Worm (Caenorhabditis elegans) whole organism, young adult: ENCODE data around the gene F20D6.11.

Source experiments
- B0336.3 ChIP-seq: fragments of 200-800 bp; sonication (Bioruptor generic); IDR thresholded peaks from 2 replicates; pipeline ENCODE4 v1.3.6; 2022; ENCODE audit warnings: missing genetic modification characterization, missing compliant biosample characterization
- T07F8.4 ChIP-seq: sonication (generic microtip); optimal IDR thresholded peaks from 2 replicates; lab custom pipeline; 2016; ENCODE audit warnings: mild to moderate bottlenecking, missing genetic modification characterization, moderate library complexity, missing compliant biosample characterization
- Y67H2A.10 ChIP-seq: fragments of 200-800 bp; sonication (Bioruptor generic); conservative IDR thresholded peaks from 2 replicates; pipeline ENCODE4 v1.3.6; 2022; ENCODE audit warnings: missing genetic modification reagents, missing genetic modification characterization, missing compliant biosample characterization
- ZK185.1 ChIP-seq: sonication (generic microtip); optimal IDR thresholded peaks from 2 replicates; lab custom pipeline; 2016; ENCODE audit warnings: mild to moderate bottlenecking, missing genetic modification characterization, missing compliant biosample characterization; ENCODE audit not compliant: poor library complexity, severe bottlenecking
- attf-3 ChIP-seq: fragments of 200-800 bp; sonication (Bioruptor generic); conservative IDR thresholded peaks from 2 replicates; pipeline ENCODE4 v1.3.6; 2022; ENCODE audit warnings: missing genetic modification reagents, missing genetic modification characterization, missing compliant biosample characterization
- die-1 ChIP-seq: sonication (generic microtip); optimal IDR thresholded peaks from 2 replicates; lab custom pipeline; 2016; ENCODE audit warnings: missing genotype, mild to moderate bottlenecking, missing genetic modification characterization, missing compliant biosample characterization
- ets-4 ChIP-seq: fragments of 200-800 bp; sonication (Bioruptor generic); optimal IDR thresholded peaks from 2 replicates; lab custom pipeline; 2018; ENCODE audit warnings: mild to moderate bottlenecking, missing genetic modification characterization, missing compliant biosample characterization
- lin-40 ChIP-seq: sonication (generic microtip); optimal IDR thresholded peaks from 2 replicates; lab custom pipeline; 2016; ENCODE audit warnings: missing genetic modification characterization, mild to moderate bottlenecking, missing compliant biosample characterization, missing genotype, missing genetic modification reagents
- snpc-4 ChIP-seq, 5 experiments: fragments of 150-350 bp in 1 of 5; sonication (generic microtip) in 4 of 5; optimal IDR thresholded peaks; 2 replicates each; lab custom pipeline; 2014 to 2018; ENCODE audit warnings: missing genetic modification characterization in 5 of 5, missing biosample characterization in 3 of 5, antibody characterized with exemption in 2 of 5, mild to moderate bottlenecking in 2 of 5, missing compliant biosample characterization in 2 of 5, missing genotype in 2 of 5, moderate library complexity in 2 of 5, missing genetic modification reagents in 1 of 5
- sptf-2 ChIP-seq: fragments of 200-800 bp; sonication (Bioruptor generic); optimal IDR thresholded peaks from 2 replicates; lab custom pipeline; 2018; ENCODE audit warnings: mild to moderate bottlenecking, missing genetic modification characterization, missing compliant biosample characterization
- unc-130 ChIP-seq: sonication (generic microtip); optimal IDR thresholded peaks from 2 replicates; lab custom pipeline; 2016; ENCODE audit warnings: missing genetic modification reagents, missing genetic modification characterization, missing compliant biosample characterization
- ztf-3 ChIP-seq: fragments of 200-800 bp; sonication (Bioruptor generic); optimal IDR thresholded peaks from 2 replicates; lab custom pipeline; 2018; ENCODE audit warnings: mild to moderate bottlenecking, missing genetic modification characterization, missing compliant biosample characterization

ce11 chrV:8178914-8179542 lies 19.9 kb downstream of the F20D6.11 start, which contains the start of gene srp-7:
- TF ChIP-seq unc-130 (GFP tag; lab: Kevin White, UChicago) = no peak
- TF ChIP-seq lin-40 = peak; percentile 31
- 0 out of 2 replicates have a peak, but pooled peaks have one; percentile 24 for TF ChIP-seq Y67H2A.10 (GFP tag; lab: Robert Waterston, UW)
- no peak for TF ChIP-seq snpc-4 (GFP tag; optimal IDR thresholded peaks at IDR 0.05; lab: Kevin White, UChicago)
- TF ChIP-seq snpc-4 (tag; optimal IDR thresholded peaks at IDR 0.05; lab: Kevin White, UChicago) = no peak
- peak; percentile 60 for TF ChIP-seq attf-3
- no peak for TF ChIP-seq sptf-2
- TF ChIP-seq die-1 = no peak
- no peak for TF ChIP-seq B0336.3 (GFP tag; lab: Robert Waterston, UW)
- no peak for TF ChIP-seq T07F8.4 (tag; lab: Kevin White, UChicago)
- TF ChIP-seq ZK185.1 = no peak
- TF ChIP-seq ets-4 (GFP tag; lab: Kevin White, UChicago) = no peak
- TF ChIP-seq ztf-3 (GFP tag; lab: Kevin White, UChicago) = no peak
